Worm (Caenorhabditis elegans) whole organism, L3 larva: ENCODE data around the gene mpst-4.

Source experiments
- R02D3.7 ChIP-seq: fragments of 150-350 bp; optimal IDR thresholded peaks from 2 replicates; lab custom pipeline; 2014; ENCODE audit warnings: missing biosample characterization, missing genetic modification characterization
- ZK546.5 ChIP-seq: sonication (generic microtip); optimal IDR thresholded peaks from 2 replicates; lab custom pipeline; 2017; ENCODE audit warnings: missing biosample characterization, missing genetic modification characterization
- aly-2 ChIP-seq: fragments of 150-350 bp; optimal IDR thresholded peaks from 2 replicates; lab custom pipeline; 2014; ENCODE audit warnings: missing biosample characterization, missing genetic modification characterization
- ama-1 ChIP-seq: fragments of 150-350 bp; optimal IDR thresholded peaks from 2 replicates; lab custom pipeline; 2018
- ceh-16 ChIP-seq: sonication (generic microtip); optimal IDR thresholded peaks from 2 replicates; lab custom pipeline; 2017; ENCODE audit warnings: missing biosample characterization, missing genetic modification characterization
- ceh-28 ChIP-seq: fragments of 150-350 bp; optimal IDR thresholded peaks from 2 replicates; lab custom pipeline; 2014; ENCODE audit warnings: missing biosample characterization, missing genetic modification reagents, missing genetic modification characterization
- ceh-82 ChIP-seq: fragments of 150-350 bp; optimal IDR thresholded peaks from 2 replicates; lab custom pipeline; 2014; ENCODE audit warnings: missing biosample characterization, missing genetic modification characterization
- egl-27 ChIP-seq: sonication (generic microtip); optimal IDR thresholded peaks from 4 replicates; lab custom pipeline; 2017; ENCODE audit warnings: missing biosample characterization, missing genetic modification reagents, missing genetic modification characterization
- egl-5 ChIP-seq: fragments of 150-350 bp; optimal IDR thresholded peaks from 2 replicates; lab custom pipeline; 2017; ENCODE audit warnings: missing biosample characterization, missing genetic modification reagents, missing genetic modification characterization, inconsistent platforms
- elt-1 ChIP-seq: fragments of 150-350 bp; optimal IDR thresholded peaks from 2 replicates; lab custom pipeline; 2014; ENCODE audit warnings: missing biosample characterization, missing genetic modification characterization
- elt-2 ChIP-seq: sonication (generic microtip); optimal IDR thresholded peaks from 2 replicates; lab custom pipeline; 2016; ENCODE audit warnings: missing genetic modification reagents, mild to moderate bottlenecking, missing genetic modification characterization, missing compliant biosample characterization
- elt-3 ChIP-seq, 3 experiments: fragments of 150-350 bp in 1 of 3; sonication (generic microtip) in 2 of 3; optimal IDR thresholded peaks; 2 replicates in 2 of 3; 4 replicates in 1 of 3; lab custom pipeline; 2014 to 2017; ENCODE audit warnings: missing biosample characterization in 3 of 3, missing genetic modification characterization in 3 of 3
- eor-1 ChIP-seq, 2 experiments: fragments of 150-350 bp; optimal IDR thresholded peaks; 2 replicates each; lab custom pipeline; 2014 to 2018; ENCODE audit warnings: missing biosample characterization in 2 of 2, missing genetic modification characterization in 2 of 2
- fkh-10 ChIP-seq: sonication (generic microtip); optimal IDR thresholded peaks from 2 replicates; lab custom pipeline; 2017; ENCODE audit warnings: missing biosample characterization, missing genetic modification reagents, missing genetic modification characterization
- fkh-2 ChIP-seq: fragments of 150-350 bp; optimal IDR thresholded peaks from 2 replicates; lab custom pipeline; 2014; ENCODE audit warnings: missing biosample characterization, missing genetic modification reagents, missing genetic modification characterization
- fos-1 ChIP-seq: fragments of 150-350 bp; optimal IDR thresholded peaks from 2 replicates; lab custom pipeline; 2014; ENCODE audit warnings: missing biosample characterization, missing genetic modification characterization
- hmg-11 ChIP-seq: sonication (generic microtip); optimal IDR thresholded peaks from 2 replicates; lab custom pipeline; 2016; ENCODE audit warnings: missing genetic modification characterization, missing compliant biosample characterization
- jun-1 ChIP-seq: fragments of 150-350 bp; optimal IDR thresholded peaks from 2 replicates; lab custom pipeline; 2014; ENCODE audit warnings: missing biosample characterization, missing genetic modification reagents, missing genetic modification characterization
- lin-39 ChIP-seq: fragments of 150-350 bp; optimal IDR thresholded peaks from 2 replicates; lab custom pipeline; 2018; ENCODE audit warnings: missing biosample characterization, missing genetic modification reagents, missing genetic modification characterization
- lsy-12 ChIP-seq: sonication (generic microtip); optimal IDR thresholded peaks from 2 replicates; lab custom pipeline; 2016; ENCODE audit warnings: mild to moderate bottlenecking, missing genetic modification characterization, missing compliant biosample characterization
- mdl-1 ChIP-seq: fragments of 150-350 bp; optimal IDR thresholded peaks from 2 replicates; lab custom pipeline; 2014; ENCODE audit warnings: missing biosample characterization, missing genetic modification characterization
- mml-1 ChIP-seq: fragments of 150-350 bp; sonication (generic microtip); optimal IDR thresholded peaks from 3 replicates; lab custom pipeline; 2014; ENCODE audit warnings: missing biosample characterization, missing genetic modification characterization
- nfya-1 ChIP-seq: sonication (generic microtip); optimal IDR thresholded peaks from 2 replicates; lab custom pipeline; 2017; ENCODE audit warnings: missing genetic modification characterization, mild to moderate bottlenecking, missing compliant biosample characterization, antibody characterized with exemption, moderate library complexity; ENCODE audit not compliant: insufficient read depth
- nhr-12 ChIP-seq: fragments of 150-350 bp; optimal IDR thresholded peaks from 2 replicates; lab custom pipeline; 2014; ENCODE audit warnings: missing biosample characterization, missing genetic modification characterization
- nhr-23 ChIP-seq: fragments of 150-350 bp; optimal IDR thresholded peaks from 2 replicates; lab custom pipeline; 2014; ENCODE audit warnings: missing biosample characterization, missing genetic modification reagents, missing genetic modification characterization
- nhr-237 ChIP-seq: fragments of 150-350 bp; optimal IDR thresholded peaks from 2 replicates; lab custom pipeline; 2014; ENCODE audit warnings: missing biosample characterization, missing genetic modification characterization
- nhr-25 ChIP-seq: sonication (generic microtip); optimal IDR thresholded peaks from 2 replicates; lab custom pipeline; 2017; ENCODE audit warnings: missing biosample characterization, missing genetic modification characterization
- nhr-28 ChIP-seq: fragments of 150-350 bp; optimal IDR thresholded peaks from 2 replicates; lab custom pipeline; 2014; ENCODE audit warnings: missing biosample characterization, missing genetic modification characterization
- nhr-43 ChIP-seq: sonication (generic microtip); optimal IDR thresholded peaks from 2 replicates; lab custom pipeline; 2016; ENCODE audit warnings: mild to moderate bottlenecking, missing genetic modification characterization, missing compliant biosample characterization; ENCODE audit not compliant: poor library complexity, severe bottlenecking
- nhr-67 ChIP-seq: fragments of 150-350 bp; optimal IDR thresholded peaks from 2 replicates; lab custom pipeline; 2014; ENCODE audit warnings: missing biosample characterization, missing genetic modification characterization
- nhr-76 ChIP-seq: fragments of 150-350 bp; sonication (generic microtip); optimal IDR thresholded peaks from 5 replicates; lab custom pipeline; 2014; ENCODE audit warnings: missing biosample characterization, missing genetic modification characterization
- nhr-77 ChIP-seq: fragments of 150-350 bp; optimal IDR thresholded peaks from 2 replicates; lab custom pipeline; 2014; ENCODE audit warnings: missing biosample characterization, missing genetic modification characterization
- pha-4 ChIP-seq: fragments of 150-350 bp; optimal IDR thresholded peaks from 2 replicates; lab custom pipeline; 2014; ENCODE audit warnings: missing biosample characterization, missing genetic modification reagents, missing genetic modification characterization
- pqm-1 ChIP-seq: fragments of 150-350 bp; optimal IDR thresholded peaks from 2 replicates; lab custom pipeline; 2017; ENCODE audit warnings: missing biosample characterization, missing genetic modification characterization, inconsistent platforms
- sea-2 ChIP-seq: fragments of 150-350 bp; sonication (generic microtip); optimal IDR thresholded peaks from 4 replicates; lab custom pipeline; 2014; ENCODE audit warnings: missing biosample characterization, missing genetic modification reagents, missing genetic modification characterization
- snpc-4 ChIP-seq: fragments of 150-350 bp; optimal IDR thresholded peaks from 2 replicates; lab custom pipeline; 2014; ENCODE audit warnings: missing biosample characterization, missing genetic modification characterization
- tbx-2 ChIP-seq: sonication (generic microtip); optimal IDR thresholded peaks from 2 replicates; lab custom pipeline; 2016; ENCODE audit warnings: mild to moderate bottlenecking, missing genetic modification characterization, missing compliant biosample characterization
- unc-39 ChIP-seq: sonication (generic microtip); optimal IDR thresholded peaks from 4 replicates; lab custom pipeline; 2017; ENCODE audit warnings: missing biosample characterization, missing genetic modification characterization
- unc-62 ChIP-seq: fragments of 150-350 bp; sonication (generic microtip); optimal IDR thresholded peaks from 4 replicates; lab custom pipeline; 2014; ENCODE audit warnings: missing biosample characterization, missing genetic modification reagents, missing genetic modification characterization
- zag-1 ChIP-seq: fragments of 150-350 bp; optimal IDR thresholded peaks from 2 replicates; lab custom pipeline; 2014; ENCODE audit warnings: missing biosample characterization, missing genetic modification characterization
- ztf-4 ChIP-seq: fragments of 150-350 bp; optimal IDR thresholded peaks from 2 replicates; lab custom pipeline; 2014; ENCODE audit warnings: missing biosample characterization, missing genetic modification characterization

Gene mpst-4

DNA sequence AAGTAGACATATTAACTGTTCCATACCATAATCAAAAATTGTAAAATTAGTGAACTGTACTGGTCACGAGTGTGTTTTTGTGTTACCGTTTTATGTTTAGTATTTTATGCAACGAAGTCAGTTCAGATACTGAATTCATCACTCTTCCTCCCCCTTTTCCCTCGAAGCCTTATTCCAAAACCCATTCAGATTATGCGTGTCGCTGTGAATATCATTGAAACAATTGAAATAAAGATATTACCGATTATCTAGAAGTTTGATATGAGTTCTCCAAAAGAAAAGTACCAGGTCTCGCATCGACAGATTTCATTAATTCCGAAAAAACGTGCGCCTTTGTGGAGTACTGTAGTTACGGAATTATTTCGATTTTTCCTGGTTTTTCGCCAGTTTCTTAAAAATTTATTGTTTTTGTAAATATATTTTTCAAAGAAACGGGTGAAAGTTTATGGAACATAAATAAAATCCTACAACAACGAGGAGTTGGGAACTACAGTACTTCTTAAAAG, 4.3 kb downstream of the mpst-4 start:
- peak; percentile 12 for TF ChIP-seq lsy-12 (tag; lab: Kevin White, UChicago)
- TF ChIP-seq elt-2 (tag; lab: Kevin White, UChicago): peak; percentile 4
- TF ChIP-seq unc-62: no peak
- no peak for TF ChIP-seq fos-1 (tag; lab: Kevin White, UChicago)
- no peak for TF ChIP-seq nhr-76 (tag; lab: Kevin White, UChicago)
- no peak for TF ChIP-seq nhr-28 (tag; lab: Kevin White, UChicago)
- peak; percentile 46 for TF ChIP-seq ama-1 (lab: Kevin White, UChicago)

ce11 chrII:4857873-4858364, 5.3 kb downstream of the mpst-4 start, which contains the start of gene F11G11.5:
Gene F11G11.5 (plus strand): TSS chrII:4857923.
- TF ChIP-seq ama-1 (lab: Kevin White, UChicago) (peak; percentile 76), ZK546.5 (tag; lab: Kevin White, UChicago) (no peak), nhr-43 (tag; lab: Kevin White, UChicago) (peak; percentile 4)
- TF ChIP-seq, all 47 proteins: peak for 2

ce11 chrII:4857086-4857485, 6.2 kb downstream of the mpst-4 start:
- TF ChIP-seq eor-1 (tag; optimal IDR thresholded peaks at IDR 0.05; lab: Kevin White, UChicago) (no peak), ceh-28 (tag; lab: Kevin White, UChicago) (peak; percentile 10), nhr-23 (tag; lab: Kevin White, UChicago) (no peak), unc-39 (tag; lab: Kevin White, UChicago) (no peak), lsy-12 (tag; lab: Kevin White, UChicago) (peak; percentile 36), elt-3 (tag; optimal IDR thresholded peaks at IDR 0.05; lab: Kevin White, UChicago) (no peak), nfya-1 (tag; lab: Kevin White, UChicago) (peak; percentile 26), hmg-11 (tag; lab: Kevin White, UChicago) (no peak), ceh-82 (tag; lab: Kevin White, UChicago) (no peak), nhr-43 (tag; lab: Kevin White, UChicago) (no peak), elt-2 (tag; lab: Kevin White, UChicago) (peak; percentile 96), nhr-237 (no peak), R02D3.7 (tag; lab: Kevin White, UChicago) (no peak), aly-2 (no peak), pha-4 (tag; lab: Kevin White, UChicago) (peak; percentile 4), nhr-25 (peak; percentile 23), egl-5 (no peak), zag-1 (tag; lab: Kevin White, UChicago) (no peak), mdl-1 (tag; lab: Kevin White, UChicago) (no peak), lin-39 (tag; lab: Kevin White, UChicago) (no peak), sea-2 (GFP tag; lab: Kevin White, UChicago) (no peak), egl-27 (no peak), elt-1 (no peak), nhr-67 (tag; lab: Kevin White, UChicago) (no peak), ztf-4 (tag; lab: Kevin White, UChicago) (no peak), ama-1 (lab: Kevin White, UChicago) (peak; percentile 69), nhr-77 (tag; lab: Kevin White, UChicago) (no peak), fkh-2 (no peak), pqm-1 (peak; percentile 25), tbx-2 (tag; lab: Kevin White, UChicago) (no peak)

DNA sequence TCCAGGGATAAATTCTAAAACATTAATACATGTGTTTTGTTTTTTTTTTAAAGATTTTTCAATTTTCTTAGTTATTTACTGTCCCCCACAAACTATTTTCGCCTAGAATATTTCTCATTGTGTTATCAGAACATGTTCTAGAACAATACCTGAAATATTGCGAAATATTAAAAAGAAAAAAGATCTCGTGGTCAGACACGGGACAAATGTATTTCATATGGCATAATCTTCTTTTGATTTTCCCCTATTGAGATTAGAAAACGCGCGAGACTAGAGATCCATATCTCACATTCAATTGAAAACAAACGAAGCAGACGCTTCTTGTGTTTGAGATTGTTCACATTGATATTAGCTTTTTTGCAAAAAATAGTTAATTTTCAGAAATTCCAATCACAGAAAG, 7.1 kb downstream of the mpst-4 start:
- TF ChIP-seq nhr-23 (tag; lab: Kevin White, UChicago) (peak; percentile 40), snpc-4 (tag; lab: Kevin White, UChicago) (no peak), elt-3 (tag; optimal IDR thresholded peaks at IDR 0.05; lab: Kevin White, UChicago) (no peak), ZK546.5 (tag; lab: Kevin White, UChicago) (no peak), nhr-12 (no peak), fkh-10 (GFP tag; lab: Kevin White, UChicago) (no peak), pha-4 (tag; lab: Kevin White, UChicago) (peak; percentile 1), elt-1 (peak; percentile 90), pqm-1 (no peak), nhr-76 (tag; lab: Kevin White, UChicago) (no peak), nhr-43 (tag; lab: Kevin White, UChicago) (no peak), elt-2 (tag; lab: Kevin White, UChicago) (peak; percentile 36), nhr-28 (tag; lab: Kevin White, UChicago) (no peak), ceh-28 (tag; lab: Kevin White, UChicago) (no peak), mml-1 (tag; lab: Kevin White, UChicago) (no peak), ceh-82 (tag; lab: Kevin White, UChicago) (no peak), eor-1 (tag; optimal IDR thresholded peaks at IDR 0.05; lab: Kevin White, UChicago) (no peak), nhr-25 (peak; percentile 54), unc-62 (no peak), ceh-16 (tag; lab: Kevin White, UChicago) (no peak), hmg-11 (tag; lab: Kevin White, UChicago) (no peak), jun-1 (tag; lab: Kevin White, UChicago) (peak; percentile 10)
